Worm (Caenorhabditis elegans) whole organism, midembryonic: ENCODE results near the gene rips-1.

Experiments
- T22C8.4 ChIP-seq: fragments of 200-800 bp; sonication (Bioruptor generic); IDR thresholded peaks from 2 replicates; pipeline ENCODE4 v1.3.6; 2022; ENCODE audit warnings: missing genetic modification characterization, missing compliant biosample characterization
- cog-1 ChIP-seq: sonication (generic microtip); optimal IDR thresholded peaks from 2 replicates; lab custom pipeline; 2016; ENCODE audit warnings: missing genetic modification characterization, missing compliant biosample characterization
- flt-1 ChIP-seq: fragments of 200-800 bp; sonication (Bioruptor generic); IDR thresholded peaks from 2 replicates; pipeline ENCODE4 v1.3.6; 2022; ENCODE audit warnings: missing genetic modification characterization, missing compliant biosample characterization
- klf-2 ChIP-seq: fragments of 200-800 bp; sonication (Bioruptor generic); conservative IDR thresholded peaks from 2 replicates; pipeline ENCODE4 v1.3.6; 2022; ENCODE audit warnings: missing genetic modification reagents, missing genetic modification characterization, missing compliant biosample characterization
- med-1 ChIP-seq: sonication (generic microtip); optimal IDR thresholded peaks from 2 replicates; lab custom pipeline; 2017; ENCODE audit warnings: missing genetic modification characterization, mild to moderate bottlenecking, missing compliant biosample characterization, antibody characterized with exemption, missing genetic modification reagents; ENCODE audit not compliant: insufficient read depth
- ref-1 ChIP-seq: fragments of 200-800 bp; sonication (Bioruptor generic); conservative IDR thresholded peaks from 2 replicates; pipeline ENCODE4 v1.3.6; 2022; ENCODE audit warnings: missing genetic modification reagents, missing genetic modification characterization, missing compliant biosample characterization
- tab-1 ChIP-seq: fragments of 200-800 bp; sonication (Bioruptor generic); IDR thresholded peaks from 2 replicates; pipeline ENCODE4 v1.3.6; 2022; ENCODE audit warnings: missing genetic modification characterization, missing compliant biosample characterization
- ztf-23 ChIP-seq: fragments of 200-800 bp; sonication (Bioruptor generic); IDR thresholded peaks from 2 replicates; pipeline ENCODE4 v1.3.6; 2022; ENCODE audit warnings: missing genetic modification reagents, missing genetic modification characterization, missing compliant biosample characterization
- ztf-29 ChIP-seq: fragments of 200-800 bp; sonication (Bioruptor generic); IDR thresholded peaks from 2 replicates; pipeline ENCODE4 v1.3.6; 2022; ENCODE audit warnings: missing genetic modification reagents, missing genetic modification characterization, missing compliant biosample characterization

rips-1 gene

DNA sequence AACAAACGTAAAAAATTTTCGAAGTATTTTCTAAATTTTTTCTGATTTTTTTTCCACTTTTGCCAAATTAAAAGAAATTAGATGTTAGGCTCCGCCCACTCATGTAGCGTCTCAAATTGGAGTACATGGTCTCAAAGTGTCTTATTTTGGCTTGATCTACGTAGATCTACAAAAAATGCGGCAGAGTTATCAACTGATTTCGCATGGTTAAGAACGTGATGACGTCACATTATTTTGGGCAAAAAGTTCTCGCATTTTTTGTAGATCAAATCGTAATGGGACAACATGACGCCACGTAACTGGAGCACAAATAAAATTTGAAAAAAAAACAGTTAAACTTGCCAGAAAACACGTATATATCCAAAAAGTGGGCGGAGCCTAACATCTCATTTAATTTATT, 10.0 kb upstream of the rips-1 start:
- TF ChIP-seq ztf-23 (GFP tag; lab: Robert Waterston, UW) (no peak), flt-1 (GFP tag; lab: Robert Waterston, UW) (no peak), ref-1 (no peak), tab-1 (no peak), ztf-29 (GFP tag; lab: Robert Waterston, UW) (no peak), klf-2 (GFP tag; lab: Robert Waterston, UW) (no peak), T22C8.4 (GFP tag; lab: Robert Waterston, UW) (no peak), med-1 (GFP tag; lab: Kevin White, UChicago) (no peak), cog-1 (tag; lab: Kevin White, UChicago) (no peak)

DNA sequence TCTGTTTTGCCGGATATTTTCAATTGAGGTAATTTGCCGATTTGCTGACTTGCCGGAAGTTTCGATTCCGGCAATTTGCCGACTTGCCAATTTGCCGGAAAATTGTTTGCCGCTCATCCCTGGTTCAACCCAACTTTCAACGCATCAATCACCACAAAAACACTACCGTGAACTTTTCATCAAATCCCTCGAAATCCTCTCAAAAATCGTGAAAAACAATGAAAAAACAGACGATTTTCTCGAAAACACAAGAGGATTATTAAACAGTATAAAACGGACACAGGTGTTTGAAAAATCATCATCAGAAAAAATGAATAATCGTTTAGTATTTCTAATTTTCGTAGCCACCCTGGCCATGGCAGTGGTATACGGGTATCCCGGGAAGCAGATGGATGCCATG, 4.9 kb upstream of the rips-1 start, which contains the start of gene Y39H10A.1:
Gene Y39H10A.1 (plus strand): TSS at position 301 of the 400 bp plus-strand sequence.
- TF ChIP-seq T22C8.4 (GFP tag; lab: Robert Waterston, UW) (no peak), cog-1 (tag; lab: Kevin White, UChicago) (no peak), ztf-29 (GFP tag; lab: Robert Waterston, UW) (no peak), tab-1 (no peak), flt-1 (GFP tag; lab: Robert Waterston, UW) (no peak), med-1 (GFP tag; lab: Kevin White, UChicago) (no peak), ztf-23 (GFP tag; lab: Robert Waterston, UW) (no peak), ref-1 (no peak), klf-2 (GFP tag; lab: Robert Waterston, UW) (no peak)

DNA sequence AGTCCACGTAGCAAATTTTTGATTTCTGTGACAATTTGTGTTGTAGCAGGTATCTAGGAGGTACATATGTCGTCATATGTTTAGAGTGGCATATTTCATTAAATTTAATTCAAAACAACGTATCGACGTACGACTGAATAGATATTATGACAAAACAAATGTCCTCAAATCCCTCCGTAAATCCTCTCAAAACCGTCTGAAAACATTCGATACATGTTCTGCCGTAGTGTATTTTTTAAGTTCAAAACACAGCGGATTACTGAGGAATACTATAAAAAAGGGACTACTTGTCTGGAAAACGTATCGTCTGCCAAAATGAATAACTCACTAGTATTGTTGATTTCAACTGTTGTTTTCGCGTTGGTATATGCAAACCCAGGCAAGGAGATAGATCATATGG, 3.6 kb upstream of the rips-1 start, which contains the start of gene R08E5.4:
Gene R08E5.4 (plus strand): TSS at position 301 of the 400 bp plus-strand sequence.
- TF ChIP-seq flt-1 (GFP tag; lab: Robert Waterston, UW) (no peak), med-1 (GFP tag; lab: Kevin White, UChicago) (no peak), klf-2 (GFP tag; lab: Robert Waterston, UW) (no peak), ztf-23 (GFP tag; lab: Robert Waterston, UW) (no peak), T22C8.4 (GFP tag; lab: Robert Waterston, UW) (no peak)

DNA sequence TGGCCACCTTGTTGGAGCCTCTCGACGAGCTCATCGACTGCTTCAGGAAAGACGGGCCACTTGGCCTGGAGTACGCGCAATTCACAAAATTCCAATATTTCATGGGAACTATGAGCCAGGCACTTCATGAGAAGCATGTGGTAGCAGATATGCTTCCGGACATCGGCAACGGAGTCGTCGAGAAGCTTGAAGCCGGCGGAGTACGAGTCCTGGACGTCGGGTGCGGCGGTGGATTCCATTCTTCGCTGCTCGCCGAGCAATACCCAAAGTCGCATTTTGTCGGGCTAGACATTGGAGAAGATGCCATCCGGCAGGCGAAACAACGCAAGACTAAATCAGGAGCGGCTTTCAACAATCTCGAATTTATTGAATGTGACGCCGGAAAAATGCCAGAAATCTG, 1.8 kb downstream of the rips-1 start:
- TF ChIP-seq klf-2 (GFP tag; lab: Robert Waterston, UW) (no peak), cog-1 (tag; lab: Kevin White, UChicago) (no peak), ref-1 (no peak), tab-1 (no peak), ztf-23 (GFP tag; lab: Robert Waterston, UW) (no peak), med-1 (GFP tag; lab: Kevin White, UChicago) (no peak), T22C8.4 (GFP tag; lab: Robert Waterston, UW) (no peak), ztf-29 (GFP tag; lab: Robert Waterston, UW) (no peak), flt-1 (GFP tag; lab: Robert Waterston, UW) (no peak)

DNA sequence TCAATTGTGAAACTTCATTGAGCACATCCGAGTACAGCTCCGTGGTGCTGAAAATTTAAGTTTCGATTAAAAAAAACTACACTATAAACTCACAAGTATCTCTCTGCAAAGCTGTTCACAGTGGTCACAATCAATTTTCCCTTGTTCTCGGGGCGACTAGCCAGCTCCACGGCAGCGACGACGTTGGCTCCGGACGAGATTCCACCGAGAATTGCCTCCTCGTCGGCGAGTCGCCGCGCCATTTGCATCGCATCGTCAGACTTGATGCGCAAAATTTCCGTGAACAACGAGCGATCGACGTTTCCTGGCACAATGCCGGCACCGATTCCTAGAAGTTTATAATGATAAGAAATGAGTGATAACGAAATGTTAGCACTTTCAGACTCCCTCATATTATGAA, 2.8 kb downstream of the rips-1 start:
- TF ChIP-seq T22C8.4 (GFP tag; lab: Robert Waterston, UW), result no peak

DNA sequence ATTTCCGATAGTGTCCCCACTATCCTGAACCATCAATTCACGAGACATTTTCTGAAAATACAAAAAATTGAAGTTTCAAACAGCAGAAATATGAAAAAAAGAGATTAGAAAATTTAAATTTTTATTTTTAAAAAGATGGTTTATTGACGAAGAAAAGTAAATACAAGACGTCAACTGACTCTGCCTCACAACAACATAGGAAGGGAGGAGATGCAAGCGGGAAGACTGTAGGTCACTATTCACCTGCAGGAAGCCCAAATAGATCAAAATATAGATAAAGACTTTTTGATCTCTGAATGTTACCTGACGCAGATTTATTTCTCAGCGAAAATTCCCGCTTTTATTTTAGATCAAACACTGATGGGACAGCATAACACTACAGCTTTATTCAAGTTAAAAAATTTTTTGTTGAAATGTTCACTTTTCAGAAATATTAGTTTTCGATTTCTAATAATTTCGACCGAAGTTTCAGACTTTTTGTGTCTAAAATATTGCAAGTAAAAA, 4.3 kb downstream of the rips-1 start, which contains the start of gene cysl-3:
Gene cysl-3 (minus strand): TSS at position 51 of the 504 bp plus-strand sequence.
- no peak for TF ChIP-seq T22C8.4 (GFP tag; lab: Robert Waterston, UW)
- TF ChIP-seq med-1 (GFP tag; lab: Kevin White, UChicago), result no peak
- TF ChIP-seq tab-1, result no peak
- no peak for TF ChIP-seq flt-1 (GFP tag; lab: Robert Waterston, UW)
- TF ChIP-seq ztf-29 (GFP tag; lab: Robert Waterston, UW), result no peak
- no peak for TF ChIP-seq klf-2 (GFP tag; lab: Robert Waterston, UW)
- no peak for TF ChIP-seq cog-1 (tag; lab: Kevin White, UChicago)
- no peak for TF ChIP-seq ztf-23 (GFP tag; lab: Robert Waterston, UW)
- no peak for TF ChIP-seq ref-1

DNA sequence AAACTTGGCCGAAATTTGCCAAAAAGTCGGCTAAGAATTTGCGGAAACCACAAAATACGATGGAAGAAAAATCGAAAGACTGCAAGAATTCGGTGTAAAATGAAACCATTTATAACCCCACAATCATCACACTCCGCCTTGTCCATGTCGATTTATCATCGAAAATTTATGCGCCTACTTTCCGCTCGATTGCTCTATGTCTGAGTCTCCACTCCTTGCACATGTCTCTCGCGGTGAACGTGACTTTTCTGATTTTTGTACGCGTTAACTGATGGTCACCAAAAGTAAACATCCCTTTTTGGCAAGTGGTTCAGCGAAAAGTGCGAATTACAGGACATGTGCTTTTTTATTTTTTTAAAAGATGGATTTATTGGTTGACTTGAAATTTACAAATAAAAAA, 5.1 kb downstream of the rips-1 start:
- no peak for TF ChIP-seq tab-1
- no peak for TF ChIP-seq med-1 (GFP tag; lab: Kevin White, UChicago)
- TF ChIP-seq flt-1 (GFP tag; lab: Robert Waterston, UW), result no peak
- TF ChIP-seq ztf-29 (GFP tag; lab: Robert Waterston, UW), result no peak
- no peak for TF ChIP-seq klf-2 (GFP tag; lab: Robert Waterston, UW)
- TF ChIP-seq cog-1 (tag; lab: Kevin White, UChicago), result no peak
- no peak for TF ChIP-seq T22C8.4 (GFP tag; lab: Robert Waterston, UW)
- TF ChIP-seq ztf-23 (GFP tag; lab: Robert Waterston, UW), result no peak
- no peak for TF ChIP-seq ref-1

DNA sequence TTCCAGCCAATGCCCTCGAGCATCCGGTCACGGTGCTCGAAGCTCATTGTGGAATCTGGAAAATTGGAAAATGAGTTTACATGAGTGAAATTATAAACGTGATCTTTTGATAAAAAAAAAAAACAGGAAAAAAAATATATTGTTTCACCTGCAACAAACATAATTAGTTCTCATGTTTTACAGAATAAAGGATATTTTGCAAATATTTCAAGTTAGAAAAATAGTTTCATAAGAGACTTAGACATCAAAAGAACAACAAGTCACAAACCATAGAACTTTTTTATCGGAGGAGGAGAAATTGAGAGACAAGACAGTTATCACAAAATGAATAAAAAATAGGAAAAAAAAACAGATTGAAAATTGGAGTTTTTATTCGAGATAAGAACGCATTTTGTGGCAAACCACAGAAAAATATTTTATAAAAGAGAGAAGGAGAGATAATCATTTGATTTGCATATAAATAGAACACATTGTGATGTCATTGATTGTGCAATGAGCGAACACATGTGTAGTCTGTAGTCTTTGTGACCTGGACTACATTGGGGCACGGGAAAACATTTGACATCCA, 12.4 kb downstream of the rips-1 start, which contains the start of gene R08F11.1:
Gene R08F11.1 (minus strand): TSS at position 51 of the 568 bp plus-strand sequence.
- no peak for TF ChIP-seq ztf-29 (GFP tag; lab: Robert Waterston, UW)
- no peak for TF ChIP-seq cog-1 (tag; lab: Kevin White, UChicago)
- no peak for TF ChIP-seq flt-1 (GFP tag; lab: Robert Waterston, UW)
- TF ChIP-seq klf-2 (GFP tag; lab: Robert Waterston, UW), result no peak
- TF ChIP-seq tab-1, result no peak
- TF ChIP-seq T22C8.4 (GFP tag; lab: Robert Waterston, UW), result no peak
- TF ChIP-seq ztf-23 (GFP tag; lab: Robert Waterston, UW), result no peak
- TF ChIP-seq ref-1, result no peak
- no peak for TF ChIP-seq med-1 (GFP tag; lab: Kevin White, UChicago)

DNA sequence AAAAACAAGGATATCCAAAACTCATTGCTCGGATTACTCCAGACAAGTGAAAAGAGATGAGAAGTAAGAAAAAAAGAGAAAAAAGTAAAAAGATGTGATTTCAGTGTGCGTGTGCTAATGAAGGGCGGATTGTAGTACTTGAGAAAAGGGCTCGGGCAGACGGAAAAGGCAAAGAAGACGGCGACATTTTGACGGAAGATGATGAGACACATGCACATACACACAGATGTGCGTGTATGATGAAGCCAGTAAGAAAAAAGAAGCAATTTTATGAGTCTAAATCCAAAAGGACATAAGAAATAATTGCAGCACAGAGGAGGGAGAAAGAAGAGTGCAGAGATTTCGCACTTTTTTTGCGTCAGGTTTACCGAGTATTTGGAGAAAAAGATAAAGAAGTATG, 16.7 kb downstream of the rips-1 start:
- TF ChIP-seq klf-2 (GFP tag; lab: Robert Waterston, UW) (no peak), flt-1 (GFP tag; lab: Robert Waterston, UW) (no peak), cog-1 (tag; lab: Kevin White, UChicago) (no peak), ztf-29 (GFP tag; lab: Robert Waterston, UW) (no peak), T22C8.4 (GFP tag; lab: Robert Waterston, UW) (no peak), ref-1 (no peak), tab-1 (no peak), ztf-23 (GFP tag; lab: Robert Waterston, UW) (no peak), med-1 (GFP tag; lab: Kevin White, UChicago) (no peak)
